Fruit fly (Drosophila melanogaster) whole organism, embryonic: ENCODE results near the gene Cht5.

Experiments
- Asciz ChIP-seq: fragments of 200-800 bp; sonication (Bioruptor generic); optimal IDR thresholded peaks from 2 replicates; lab custom pipeline; 2017; ENCODE audit warnings: missing biosample characterization, mild to moderate bottlenecking, missing genetic modification characterization, missing genetic modification reagents
- CG10209 ChIP-seq: fragments of 200-800 bp; sonication (Bioruptor generic); optimal IDR thresholded peaks from 3 replicates; lab custom pipeline; 2017; ENCODE audit warnings: missing biosample characterization, mild to moderate bottlenecking, missing genetic modification characterization, missing genetic modification reagents
- CG10959 ChIP-seq: fragments of 200-800 bp; sonication (Bioruptor generic); IDR thresholded peaks from 2 replicates; pipeline ENCODE4 v1.3.6; 2022; ENCODE audit warnings: missing biosample characterization, missing genetic modification characterization
- CG11723 ChIP-seq: fragments of 200-800 bp; sonication (Bioruptor generic); optimal IDR thresholded peaks from 2 replicates; lab custom pipeline; 2017; ENCODE audit warnings: missing biosample characterization, mild to moderate bottlenecking, missing genetic modification characterization
- CG14441 ChIP-seq: fragments of 200-800 bp; sonication (Bioruptor generic); IDR thresholded peaks from 2 replicates; pipeline ENCODE4 v1.3.6; 2022; ENCODE audit warnings: missing biosample characterization, missing genetic modification characterization
- CG14965 ChIP-seq: fragments of 200-800 bp; sonication (Bioruptor generic); optimal IDR thresholded peaks from 2 replicates; lab custom pipeline; 2016; ENCODE audit warnings: missing biosample characterization, missing genetic modification characterization, borderline replicate concordance
- CG1602 ChIP-seq: fragments of 200-800 bp; sonication (Bioruptor generic); optimal IDR thresholded peaks from 3 replicates; lab custom pipeline; 2016; ENCODE audit warnings: missing biosample characterization, missing genetic modification characterization
- CG16863 ChIP-seq: fragments of 200-800 bp; sonication (Bioruptor generic); optimal IDR thresholded peaks from 3 replicates; lab custom pipeline; 2016; ENCODE audit warnings: missing biosample characterization, missing genetic modification characterization
- CG17328 ChIP-seq: fragments of 200-800 bp; sonication (Bioruptor generic); IDR thresholded peaks from 2 replicates; pipeline ENCODE4 v1.3.6; 2022; ENCODE audit warnings: missing biosample characterization, missing genetic modification characterization
- CG17829 ChIP-seq: fragments of 200-800 bp; optimal IDR thresholded peaks from 2 replicates; lab custom pipeline; 2019; ENCODE audit warnings: missing biosample characterization, mild to moderate bottlenecking, missing genetic modification characterization, moderate library complexity
- CG18262 ChIP-seq: fragments of 200-800 bp; optimal IDR thresholded peaks from 3 replicates; lab custom pipeline; 2019; ENCODE audit warnings: missing biosample characterization, mild to moderate bottlenecking, missing genetic modification characterization, moderate library complexity
- CG2202 ChIP-seq: fragments of 200-800 bp; sonication (Bioruptor generic); optimal IDR thresholded peaks from 2 replicates; lab custom pipeline; 2018; ENCODE audit warnings: missing biosample characterization, mild to moderate bottlenecking, missing genetic modification characterization
- CG30403 ChIP-seq: fragments of 200-800 bp; sonication (Bioruptor generic); optimal IDR thresholded peaks from 3 replicates; lab custom pipeline; 2016; ENCODE audit warnings: missing biosample characterization, missing genetic modification characterization
- CG31388 ChIP-seq: fragments of 200-800 bp; sonication (Bioruptor generic); optimal IDR thresholded peaks from 2 replicates; lab custom pipeline; 2016; ENCODE audit warnings: missing biosample characterization, missing genetic modification characterization
- CG3163 ChIP-seq: fragments of 200-800 bp; sonication (Bioruptor generic); optimal IDR thresholded peaks from 3 replicates; lab custom pipeline; 2016; ENCODE audit warnings: missing biosample characterization, missing genetic modification characterization
- CG4360 ChIP-seq: fragments of 200-800 bp; sonication (Bioruptor generic); IDR thresholded peaks from 2 replicates; pipeline ENCODE4 v1.3.6; 2022; ENCODE audit warnings: missing biosample characterization, missing genetic modification characterization
- CG4424 ChIP-seq: fragments of 200-800 bp; sonication (Bioruptor generic); optimal IDR thresholded peaks from 3 replicates; lab custom pipeline; 2016; ENCODE audit warnings: missing biosample characterization, missing genetic modification characterization
- CG8281 ChIP-seq: fragments of 200-800 bp; sonication (Bioruptor generic); optimal IDR thresholded peaks from 2 replicates; lab custom pipeline; 2018; ENCODE audit warnings: missing biosample characterization, mild to moderate bottlenecking, missing genetic modification characterization, moderate library complexity
- CoRest ChIP-seq: fragments of 200-800 bp; sonication (Bioruptor generic); optimal IDR thresholded peaks from 3 replicates; lab custom pipeline; 2018; ENCODE audit warnings: missing biosample characterization, mild to moderate bottlenecking, missing genetic modification characterization, moderate library complexity
- ERR ChIP-seq: fragments of 200-800 bp; sonication (Bioruptor generic); optimal IDR thresholded peaks from 2 replicates; lab custom pipeline; 2016; ENCODE audit warnings: missing biosample characterization, missing genetic modification characterization
- H15 ChIP-seq: fragments of 200-800 bp; sonication (Bioruptor generic); IDR thresholded peaks from 3 replicates; pipeline ENCODE4 v1.3.6; 2022; ENCODE audit warnings: missing biosample characterization, missing genetic modification characterization
- H2.0 ChIP-seq: fragments of 200-800 bp; sonication (Bioruptor generic); IDR thresholded peaks from 2 replicates; pipeline ENCODE4 v1.3.6; 2022; ENCODE audit warnings: missing biosample characterization, missing genetic modification characterization
- HLHmδ ChIP-seq: fragments of 200-800 bp; sonication (Bioruptor generic); optimal IDR thresholded peaks from 2 replicates; lab custom pipeline; 2018; ENCODE audit warnings: missing biosample characterization, mild to moderate bottlenecking, missing genetic modification characterization, moderate library complexity
- Hr51 ChIP-seq, 2 experiments: fragments of 200-800 bp; sonication (Bioruptor generic); optimal IDR thresholded peaks; 2 replicates in 1 of 2; 3 replicates in 1 of 2; lab custom pipeline; 2016 to 2018; ENCODE audit warnings: missing biosample characterization in 2 of 2, missing genetic modification characterization in 2 of 2, mild to moderate bottlenecking in 1 of 2, moderate library complexity in 1 of 2
- NFAT ChIP-seq: fragments of 200-800 bp; sonication (Bioruptor generic); IDR thresholded peaks from 2 replicates; pipeline ENCODE4 v1.3.6; 2022; ENCODE audit warnings: missing biosample characterization, missing genetic modification characterization
- Ravus ChIP-seq: fragments of 200-800 bp; sonication (Bioruptor generic); IDR thresholded peaks from 2 replicates; pipeline ENCODE4 v1.3.6; 2022; ENCODE audit warnings: missing biosample characterization, missing genetic modification characterization
- Spps ChIP-seq: fragments of 200-800 bp; sonication (Bioruptor generic); optimal IDR thresholded peaks from 2 replicates; lab custom pipeline; 2018; ENCODE audit warnings: missing biosample characterization, mild to moderate bottlenecking, missing genetic modification characterization
- ara ChIP-seq: fragments of 200-800 bp; sonication (Bioruptor generic); IDR thresholded peaks from 2 replicates; pipeline ENCODE4 v1.3.6; 2022; ENCODE audit warnings: missing biosample characterization, missing genetic modification characterization
- bsh ChIP-seq, 2 experiments: fragments of 200-800 bp; sonication (Bioruptor generic); optimal IDR thresholded peaks; 2 replicates each; lab custom pipeline; 2017 to 2018; ENCODE audit warnings: mild to moderate bottlenecking in 2 of 2, missing biosample characterization in 2 of 2, missing genetic modification characterization in 2 of 2, moderate library complexity in 1 of 2
- cg ChIP-seq: fragments of 200-800 bp; sonication (Bioruptor generic); optimal IDR thresholded peaks from 3 replicates; lab custom pipeline; 2019; ENCODE audit warnings: missing biosample characterization, mild to moderate bottlenecking, missing genetic modification characterization, moderate library complexity
- croc ChIP-seq: fragments of 200-800 bp; sonication (Bioruptor generic); conservative IDR thresholded peaks from 3 replicates; pipeline ENCODE4 v1.3.6; 2022; ENCODE audit warnings: missing biosample characterization, missing genetic modification characterization
- cwo ChIP-seq: fragments of 200-800 bp; sonication (Bioruptor generic); optimal IDR thresholded peaks from 3 replicates; lab custom pipeline; 2017; ENCODE audit warnings: missing biosample characterization, missing genetic modification characterization, mild to moderate bottlenecking, moderate library complexity, missing genetic modification reagents
- dmrt11E ChIP-seq: fragments of 200-800 bp; sonication (Bioruptor generic); optimal IDR thresholded peaks from 3 replicates; lab custom pipeline; 2018; ENCODE audit warnings: missing biosample characterization, mild to moderate bottlenecking, missing genetic modification characterization, moderate library complexity
- dmrt99B ChIP-seq: fragments of 200-800 bp; sonication (Bioruptor generic); optimal IDR thresholded peaks from 2 replicates; lab custom pipeline; 2018; ENCODE audit warnings: missing biosample characterization, mild to moderate bottlenecking, missing genetic modification characterization, moderate library complexity
- dpn ChIP-seq, 2 experiments: fragments of 200-800 bp; sonication (Bioruptor generic); optimal IDR thresholded peaks; 3 replicates each; lab custom pipeline; 2016; ENCODE audit warnings: missing biosample characterization in 2 of 2, missing genetic modification characterization in 2 of 2
- eyg ChIP-seq: fragments of 200-800 bp; sonication (Bioruptor generic); optimal IDR thresholded peaks from 3 replicates; lab custom pipeline; 2016; ENCODE audit warnings: missing biosample characterization, missing genetic modification characterization
- ftz-f1 ChIP-seq: fragments of 200-800 bp; sonication (Bioruptor generic); optimal IDR thresholded peaks from 2 replicates; lab custom pipeline; 2016; ENCODE audit warnings: missing biosample characterization, missing genetic modification characterization
- hb ChIP-seq: fragments of 200-800 bp; sonication (Bioruptor generic); IDR thresholded peaks from 3 replicates; pipeline ENCODE4 v1.3.6; 2022; ENCODE audit warnings: missing biosample characterization, missing genetic modification characterization; ENCODE audit not compliant: partially characterized antibody
- ken ChIP-seq: fragments of 200-800 bp; sonication (Bioruptor generic); IDR thresholded peaks from 3 replicates; pipeline ENCODE4 v1.3.6; 2022; ENCODE audit warnings: missing biosample characterization, missing genetic modification characterization
- kni ChIP-seq: fragments of 200-800 bp; sonication (Bioruptor generic); optimal IDR thresholded peaks from 3 replicates; lab custom pipeline; 2017; ENCODE audit warnings: mild to moderate bottlenecking, missing biosample characterization, missing genetic modification reagents, missing genetic modification characterization
- lmd ChIP-seq: fragments of 200-800 bp; sonication (Bioruptor generic); IDR thresholded peaks from 2 replicates; pipeline ENCODE4 v1.3.6; 2022; ENCODE audit warnings: missing biosample characterization, missing genetic modification characterization
- nmo ChIP-seq: fragments of 200-800 bp; sonication (Bioruptor generic); optimal IDR thresholded peaks from 2 replicates; lab custom pipeline; 2018; ENCODE audit warnings: missing biosample characterization, mild to moderate bottlenecking, missing genetic modification characterization, moderate library complexity
- oc ChIP-seq: fragments of 200-800 bp; sonication (Bioruptor generic); optimal IDR thresholded peaks from 2 replicates; lab custom pipeline; 2018; ENCODE audit warnings: missing biosample characterization, mild to moderate bottlenecking, missing genetic modification characterization, moderate library complexity
- phol ChIP-seq: fragments of 200-800 bp; sonication (Bioruptor generic); optimal IDR thresholded peaks from 3 replicates; lab custom pipeline; 2018; ENCODE audit warnings: missing biosample characterization, mild to moderate bottlenecking, missing genetic modification characterization, moderate library complexity
- slou ChIP-seq: fragments of 200-800 bp; sonication (Bioruptor generic); optimal IDR thresholded peaks from 3 replicates; lab custom pipeline; 2016; ENCODE audit warnings: missing biosample characterization, missing genetic modification characterization
- sr ChIP-seq: fragments of 200-800 bp; sonication (Bioruptor generic); IDR thresholded peaks from 3 replicates; pipeline ENCODE4 v1.3.6; 2022; ENCODE audit warnings: missing biosample characterization, missing genetic modification characterization
- unpg ChIP-seq: fragments of 200-800 bp; sonication (Bioruptor generic); optimal IDR thresholded peaks from 3 replicates; lab custom pipeline; 2018; ENCODE audit warnings: missing biosample characterization, mild to moderate bottlenecking, missing genetic modification characterization, moderate library complexity
- vvl ChIP-seq: fragments of 200-800 bp; sonication (Bioruptor generic); IDR thresholded peaks from 2 replicates; pipeline ENCODE4 v1.3.6; 2022; ENCODE audit warnings: missing biosample characterization, missing genetic modification characterization

Cht5 gene

DNA sequence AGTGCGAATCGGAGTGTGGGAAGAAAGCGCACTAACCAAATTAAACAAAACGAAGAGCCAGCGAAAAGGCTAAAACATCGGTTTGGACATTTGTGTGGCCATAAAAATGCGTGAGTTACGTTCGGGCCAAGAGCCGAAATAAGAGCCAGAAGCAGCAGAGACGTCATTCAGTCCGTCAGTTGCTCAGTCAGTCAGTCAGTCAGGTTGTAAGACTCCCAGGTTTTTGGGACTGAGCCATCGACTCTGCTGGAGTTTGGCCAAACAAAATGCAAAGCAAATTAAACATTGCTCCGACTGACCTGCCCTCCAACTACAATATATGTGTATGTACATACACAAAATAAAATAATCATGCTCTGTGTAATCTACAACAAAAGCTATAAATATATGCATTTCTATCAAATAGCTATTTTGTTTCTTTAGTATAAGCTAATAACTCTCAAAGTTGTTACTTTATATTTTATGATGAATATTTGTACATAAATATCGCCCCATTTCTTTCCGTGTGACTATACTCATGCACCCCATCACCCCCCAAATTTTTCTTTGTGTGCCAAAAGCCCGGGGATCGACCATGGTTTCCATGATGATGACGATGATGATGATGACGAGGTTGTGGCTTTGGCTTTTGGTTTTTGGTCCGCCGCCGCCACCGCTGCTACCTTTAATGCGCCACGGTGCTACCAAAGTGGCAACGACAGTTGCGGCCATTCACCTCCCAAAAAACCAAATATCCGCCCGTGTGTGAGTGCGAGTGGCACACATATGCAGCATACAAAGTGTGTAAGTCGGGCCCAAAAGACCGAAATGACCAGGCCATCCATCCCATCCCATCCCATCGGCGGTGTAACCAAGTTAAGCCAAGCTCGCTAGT, 26.0 kb downstream of the Cht5 start (continued):
- peak; percentile 12 for TF ChIP-seq CG30403 (GFP tag; lab: Kevin White, UChicago)
- no peak for TF ChIP-seq CG10959 (GFP tag; lab: Robert Waterston, UW)
- no peak for TF ChIP-seq CG14965 (GFP tag; lab: Kevin White, UChicago)
- TF ChIP-seq sr (GFP tag; lab: Robert Waterston, UW), result no peak
- TF ChIP-seq nmo (GFP tag; lab: Kevin White, UChicago), result peak; percentile 70
- TF ChIP-seq vvl (GFP tag; lab: Robert Waterston, UW), result peak; percentile 57; the same call in 1 of the 2 replicates
- TF ChIP-seq H2.0 (GFP tag; lab: Robert Waterston, UW), result peak; percentile 39; the same call in 1 of the 2 replicates
- TF ChIP-seq HLHmδ (GFP tag; lab: Kevin White, UChicago), result peak; percentile 36
- TF ChIP-seq Spps, result peak; percentile 24
- peak; percentile 10 for TF ChIP-seq Asciz (GFP tag; lab: Kevin White, UChicago)
- TF ChIP-seq CG14441 (GFP tag; lab: Robert Waterston, UW), result no peak
- peak; percentile 27 for TF ChIP-seq dmrt11E (tag; lab: Kevin White, UChicago)
- TF ChIP-seq NFAT (GFP tag; lab: Robert Waterston, UW), result no peak
- peak in 1 of 2 experiments; percentile 86 for TF ChIP-seq bsh (GFP tag; optimal IDR thresholded peaks at IDR 0.05; lab: Kevin White, UChicago)
- peak; percentile 35 for TF ChIP-seq oc (tag; lab: Kevin White, UChicago)
- no peak for TF ChIP-seq CG31388 (GFP tag; lab: Kevin White, UChicago)
- no peak for TF ChIP-seq ara
- TF ChIP-seq ERR, result no peak
- TF ChIP-seq Hr51 (GFP tag; optimal IDR thresholded peaks at IDR 0.05; lab: Kevin White, UChicago), result no peak
- no peak; the same call in 2 of the 3 replicates for TF ChIP-seq ken
- no peak for TF ChIP-seq eyg (GFP tag; lab: Kevin White, UChicago)
- TF ChIP-seq slou (GFP tag; lab: Kevin White, UChicago), result no peak
- TF ChIP-seq CG8281, result peak; percentile 94
- peak; percentile 1 for TF ChIP-seq CG4424 (GFP tag; lab: Kevin White, UChicago)
- TF ChIP-seq CG18262 (tag; lab: Kevin White, UChicago), result peak; percentile 35
- TF ChIP-seq CG4360 (GFP tag; lab: Robert Waterston, UW), result no peak
- TF ChIP-seq CG3163 (GFP tag; lab: Kevin White, UChicago), result no peak
- TF ChIP-seq croc (GFP tag; lab: Robert Waterston, UW), result no peak
- peak; percentile 65 for TF ChIP-seq dmrt99B (tag; lab: Kevin White, UChicago)
- peak; percentile 10 for TF ChIP-seq CG2202 (tag; lab: Kevin White, UChicago)
- peak; percentile 35; the same call in 1 of the 2 replicates for TF ChIP-seq lmd (GFP tag; lab: Robert Waterston, UW)
- peak; percentile 5 for TF ChIP-seq CG16863 (GFP tag; lab: Kevin White, UChicago)
- TF ChIP-seq CG17829, result peak; percentile 21
- no peak for TF ChIP-seq cwo (GFP tag; lab: Kevin White, UChicago)
- 0 out of 3 replicates have a peak, but pooled peaks have one; percentile 40 for TF ChIP-seq H15 (GFP tag; lab: Robert Waterston, UW)
- TF ChIP-seq phol, result peak; percentile 63
- no peak for TF ChIP-seq Ravus
- TF ChIP-seq CG1602 (GFP tag; lab: Kevin White, UChicago), result no peak
- peak; percentile 53; the same call in 1 of the 2 replicates for TF ChIP-seq CG17328
- peak; percentile 25 for TF ChIP-seq CG10209 (GFP tag; lab: Kevin White, UChicago)
- TF ChIP-seq kni (GFP tag; lab: Kevin White, UChicago), result peak; percentile 54
- TF ChIP-seq dpn (GFP tag; optimal IDR thresholded peaks at IDR 0.05; lab: Kevin White, UChicago), result peak in 1 of 2 experiments; percentile 8
- no peak for TF ChIP-seq hb (GFP tag; lab: Robert Waterston, UW)
- peak; percentile 13 for TF ChIP-seq CoRest (tag; lab: Kevin White, UChicago)
- peak; percentile 21 for TF ChIP-seq cg (GFP tag; lab: Kevin White, UChicago)
- TF ChIP-seq CG11723, result no peak
- peak; percentile 67 for TF ChIP-seq unpg (GFP tag; lab: Kevin White, UChicago)
- TF ChIP-seq ftz-f1 (GFP tag; lab: Kevin White, UChicago), result no peak
